Fruit fly (Drosophila melanogaster) whole organism, embryonic: ENCODE results near the gene phr6-4.

ENCODE experiments used
- Ada2b ChIP-seq: fragments of 200-800 bp; sonication (Bioruptor generic); IDR thresholded peaks from 2 replicates; pipeline ENCODE4 v1.3.6; 2022; ENCODE audit warnings: missing biosample characterization, missing genetic modification characterization
- Antp ChIP-seq: fragments of 200-800 bp; sonication (Bioruptor generic); optimal IDR thresholded peaks from 3 replicates; lab custom pipeline; 2016; ENCODE audit warnings: missing biosample characterization, missing genetic modification characterization
- CG12155 ChIP-seq: fragments of 200-800 bp; sonication (Bioruptor generic); optimal IDR thresholded peaks from 3 replicates; lab custom pipeline; 2016; ENCODE audit warnings: missing biosample characterization, missing genetic modification characterization
- CG12299 ChIP-seq: fragments of 200-800 bp; sonication (Bioruptor generic); optimal IDR thresholded peaks from 2 replicates; lab custom pipeline; 2018; ENCODE audit warnings: missing biosample characterization, mild to moderate bottlenecking, missing genetic modification characterization
- CG12744 ChIP-seq: fragments of 200-800 bp; sonication (Bioruptor generic); optimal IDR thresholded peaks from 2 replicates; lab custom pipeline; 2016; ENCODE audit warnings: missing biosample characterization, missing genetic modification characterization
- CG13894 ChIP-seq: fragments of 200-800 bp; sonication (Bioruptor generic); optimal IDR thresholded peaks from 3 replicates; lab custom pipeline; 2018; ENCODE audit warnings: missing biosample characterization, mild to moderate bottlenecking, missing genetic modification characterization, moderate library complexity
- CG15073 ChIP-seq: fragments of 200-800 bp; sonication (Bioruptor generic); optimal IDR thresholded peaks from 2 replicates; lab custom pipeline; 2016; ENCODE audit warnings: missing biosample characterization, missing genetic modification characterization
- CG16813 ChIP-seq: fragments of 200-800 bp; sonication (Bioruptor generic); IDR thresholded peaks from 3 replicates; pipeline ENCODE4 v1.3.6; 2022; ENCODE audit warnings: missing biosample characterization, missing genetic modification characterization; ENCODE audit not compliant: partially characterized antibody
- CG17186 ChIP-seq: fragments of 200-800 bp; sonication (Bioruptor generic); optimal IDR thresholded peaks from 3 replicates; lab custom pipeline; 2017; ENCODE audit warnings: missing biosample characterization, missing genetic modification reagents, missing genetic modification characterization
- CG18262 ChIP-seq: fragments of 200-800 bp; optimal IDR thresholded peaks from 3 replicates; lab custom pipeline; 2019; ENCODE audit warnings: missing biosample characterization, mild to moderate bottlenecking, missing genetic modification characterization, moderate library complexity
- CG2129 ChIP-seq: fragments of 200-800 bp; sonication (Bioruptor generic); IDR thresholded peaks from 2 replicates; pipeline ENCODE4 v1.3.6; 2022; ENCODE audit warnings: missing biosample characterization, missing genetic modification characterization; ENCODE audit not compliant: partially characterized antibody
- CG31224 ChIP-seq: fragments of 200-800 bp; sonication (Bioruptor generic); IDR thresholded peaks from 2 replicates; pipeline ENCODE4 v1.3.6; 2022; ENCODE audit warnings: missing biosample characterization, missing genetic modification characterization
- CG3847 ChIP-seq: fragments of 200-800 bp; sonication (Bioruptor generic); IDR thresholded peaks from 2 replicates; pipeline ENCODE4 v1.3.6; 2022; ENCODE audit warnings: missing biosample characterization, missing genetic modification characterization
- CG3995 ChIP-seq: fragments of 200-800 bp; sonication (Bioruptor generic); optimal IDR thresholded peaks from 3 replicates; lab custom pipeline; 2016; ENCODE audit warnings: missing biosample characterization, missing genetic modification characterization
- CG4707 ChIP-seq: fragments of 200-800 bp; sonication (Bioruptor generic); optimal IDR thresholded peaks from 2 replicates; lab custom pipeline; 2018; ENCODE audit warnings: missing biosample characterization, mild to moderate bottlenecking, missing genetic modification characterization, moderate library complexity
- CG6272 ChIP-seq: fragments of 200-800 bp; sonication (Bioruptor generic); IDR thresholded peaks from 2 replicates; pipeline ENCODE4 v1.3.6; 2022; ENCODE audit warnings: missing biosample characterization, missing genetic modification characterization
- CG6689 ChIP-seq: fragments of 200-800 bp; sonication (Bioruptor generic); IDR thresholded peaks from 2 replicates; pipeline ENCODE4 v1.3.6; 2022; ENCODE audit warnings: missing biosample characterization, missing genetic modification characterization
- CG7271 ChIP-seq: fragments of 200-800 bp; sonication (Bioruptor generic); optimal IDR thresholded peaks from 2 replicates; lab custom pipeline; 2018; ENCODE audit warnings: missing biosample characterization, mild to moderate bottlenecking, missing genetic modification characterization, moderate library complexity
- CG8388 ChIP-seq: fragments of 200-800 bp; sonication (Bioruptor generic); optimal IDR thresholded peaks from 2 replicates; lab custom pipeline; 2019; ENCODE audit warnings: missing biosample characterization, mild to moderate bottlenecking, missing genetic modification characterization, moderate library complexity
- Chrac-16 ChIP-seq: fragments of 200-800 bp; sonication (Bioruptor generic); optimal IDR thresholded peaks from 3 replicates; lab custom pipeline; 2016; ENCODE audit warnings: missing biosample characterization, missing genetic modification characterization
- D19B ChIP-seq: fragments of 200-800 bp; sonication (Bioruptor generic); optimal IDR thresholded peaks from 2 replicates; lab custom pipeline; 2017; ENCODE audit warnings: missing biosample characterization, mild to moderate bottlenecking, missing genetic modification characterization
- Doc3 ChIP-seq: fragments of 200-800 bp; sonication (Bioruptor generic); IDR thresholded peaks from 3 replicates; pipeline ENCODE4 v1.3.6; 2022; ENCODE audit warnings: missing biosample characterization, missing genetic modification characterization; ENCODE audit not compliant: partially characterized antibody
- Eip74EF ChIP-seq, 2 experiments: fragments of 200-800 bp in 1 of 2; fragments of >200 bp in 1 of 2; sonication (Bioruptor generic) in 1 of 2; optimal IDR thresholded peaks; 2 replicates each; lab custom pipeline; 2017 to 2019; ENCODE audit warnings: missing biosample characterization in 2 of 2, missing genetic modification characterization in 2 of 2, mild to moderate bottlenecking in 1 of 2, moderate library complexity in 1 of 2
- HLHmδ ChIP-seq: fragments of 200-800 bp; sonication (Bioruptor generic); optimal IDR thresholded peaks from 2 replicates; lab custom pipeline; 2018; ENCODE audit warnings: missing biosample characterization, mild to moderate bottlenecking, missing genetic modification characterization, moderate library complexity
- Hsf ChIP-seq: fragments of 200-800 bp; sonication (Bioruptor generic); optimal IDR thresholded peaks from 3 replicates; lab custom pipeline; 2016; ENCODE audit warnings: missing biosample characterization, missing genetic modification characterization
- ash1 ChIP-seq: fragments of 200-800 bp; sonication (Bioruptor generic); optimal IDR thresholded peaks from 2 replicates; lab custom pipeline; 2018; ENCODE audit warnings: missing biosample characterization, mild to moderate bottlenecking, missing genetic modification characterization
- btn ChIP-seq: fragments of 200-800 bp; sonication (Bioruptor generic); optimal IDR thresholded peaks from 2 replicates; lab custom pipeline; 2016; ENCODE audit warnings: missing biosample characterization, missing genetic modification characterization
- chn ChIP-seq: fragments of 200-800 bp; sonication (Bioruptor generic); optimal IDR thresholded peaks from 2 replicates; lab custom pipeline; 2016; ENCODE audit warnings: missing biosample characterization, missing genetic modification characterization
- ci ChIP-seq: fragments of 200-800 bp; sonication (Bioruptor generic); IDR thresholded peaks from 3 replicates; pipeline ENCODE4 v1.3.6; 2022; ENCODE audit warnings: missing biosample characterization, missing genetic modification characterization
- disco-r ChIP-seq: fragments of 200-800 bp; sonication (Bioruptor generic); optimal IDR thresholded peaks from 2 replicates; lab custom pipeline; 2016; ENCODE audit warnings: missing biosample characterization, missing genetic modification characterization
- dmrt99B ChIP-seq: fragments of 200-800 bp; sonication (Bioruptor generic); optimal IDR thresholded peaks from 2 replicates; lab custom pipeline; 2018; ENCODE audit warnings: missing biosample characterization, mild to moderate bottlenecking, missing genetic modification characterization, moderate library complexity
- dpn ChIP-seq, 2 experiments: fragments of 200-800 bp; sonication (Bioruptor generic); optimal IDR thresholded peaks; 3 replicates each; lab custom pipeline; 2016; ENCODE audit warnings: missing biosample characterization in 2 of 2, missing genetic modification characterization in 2 of 2
- fd64A ChIP-seq: fragments of 200-800 bp; sonication (Bioruptor generic); optimal IDR thresholded peaks from 3 replicates; lab custom pipeline; 2018; ENCODE audit warnings: missing biosample characterization, mild to moderate bottlenecking, missing genetic modification characterization
- hkb ChIP-seq, 2 experiments: fragments of 200-800 bp in 1 of 2; fragments of >200 bp in 1 of 2; sonication (Bioruptor generic) in 1 of 2; IDR thresholded peaks in 1 of 2; optimal IDR thresholded peaks in 1 of 2; 2 replicates each; pipeline versions ENCODE4 v1.3.6 to Lab custom; 2017 to 2022; ENCODE audit warnings: missing biosample characterization in 1 of 2, missing genetic modification characterization in 1 of 2
- knrl ChIP-seq: fragments of 200-800 bp; sonication (Bioruptor generic); IDR thresholded peaks from 3 replicates; pipeline ENCODE4 v1.3.6; 2022; ENCODE audit warnings: missing biosample characterization, missing genetic modification characterization; ENCODE audit not compliant: partially characterized antibody
- lov ChIP-seq, 2 experiments: fragments of 200-800 bp in 1 of 2; fragments of >200 bp in 1 of 2; sonication (Bioruptor generic) in 1 of 2; IDR thresholded peaks in 1 of 2; optimal IDR thresholded peaks in 1 of 2; 2 replicates in 1 of 2; 3 replicates in 1 of 2; pipeline versions ENCODE4 v1.3.6 to Lab custom; 2017 to 2022; ENCODE audit warnings: missing biosample characterization in 1 of 2, missing genetic modification characterization in 1 of 2
- mam ChIP-seq: fragments of 200-800 bp; sonication (Bioruptor generic); optimal IDR thresholded peaks from 3 replicates; lab custom pipeline; 2016; ENCODE audit warnings: missing biosample characterization, missing genetic modification characterization
- mld ChIP-seq: fragments of 200-800 bp; sonication (Bioruptor generic); IDR thresholded peaks from 3 replicates; pipeline ENCODE4 v1.3.6; 2022; ENCODE audit warnings: missing biosample characterization, missing genetic modification characterization; ENCODE audit not compliant: partially characterized antibody
- nerfin-1 ChIP-seq: fragments of 200-800 bp; sonication (Bioruptor generic); optimal IDR thresholded peaks from 3 replicates; lab custom pipeline; 2019; ENCODE audit warnings: missing biosample characterization, mild to moderate bottlenecking, missing genetic modification characterization, moderate library complexity
- nmo ChIP-seq: fragments of 200-800 bp; sonication (Bioruptor generic); optimal IDR thresholded peaks from 2 replicates; lab custom pipeline; 2018; ENCODE audit warnings: missing biosample characterization, mild to moderate bottlenecking, missing genetic modification characterization, moderate library complexity
- onecut ChIP-seq: fragments of 200-800 bp; sonication (Bioruptor generic); IDR thresholded peaks from 2 replicates; pipeline ENCODE4 v1.3.6; 2022; ENCODE audit warnings: missing biosample characterization, missing genetic modification characterization
- pita ChIP-seq: fragments of 200-800 bp; sonication (Bioruptor generic); optimal IDR thresholded peaks from 2 replicates; lab custom pipeline; 2017; ENCODE audit warnings: missing biosample characterization, mild to moderate bottlenecking, missing genetic modification characterization
- pum ChIP-seq: fragments of 200-800 bp; sonication (Bioruptor generic); optimal IDR thresholded peaks from 2 replicates; lab custom pipeline; 2016; ENCODE audit warnings: missing biosample characterization, missing genetic modification characterization
- ranshi ChIP-seq: fragments of 200-800 bp; sonication (Bioruptor generic); IDR thresholded peaks from 2 replicates; pipeline ENCODE4 v1.3.6; 2022; ENCODE audit warnings: missing biosample characterization, missing genetic modification characterization
- ro ChIP-seq: fragments of 200-800 bp; sonication (Bioruptor generic); IDR thresholded peaks from 2 replicates; pipeline ENCODE4 v1.3.6; 2022; ENCODE audit warnings: missing biosample characterization, missing genetic modification characterization
- sens-2 ChIP-seq: fragments of 200-800 bp; sonication (Bioruptor generic); IDR thresholded peaks from 2 replicates; pipeline ENCODE4 v1.3.6; 2022; ENCODE audit warnings: missing biosample characterization, missing genetic modification characterization
- sna ChIP-seq: fragments of 200-800 bp; sonication (Bioruptor generic); IDR thresholded peaks from 2 replicates; pipeline ENCODE4 v1.3.6; 2022; ENCODE audit warnings: missing biosample characterization, missing genetic modification characterization; ENCODE audit not compliant: partially characterized antibody
- sug ChIP-seq: fragments of 200-800 bp; optimal IDR thresholded peaks from 2 replicates; lab custom pipeline; 2019; ENCODE audit warnings: missing biosample characterization, mild to moderate bottlenecking, missing genetic modification characterization, moderate library complexity
- wor ChIP-seq: fragments of 200-800 bp; sonication (Bioruptor generic); IDR thresholded peaks from 2 replicates; pipeline ENCODE4 v1.3.6; 2022; ENCODE audit warnings: missing biosample characterization, missing genetic modification characterization

phr6-4 gene

dm6 chr2L:20649891-20650290, 4.3 kb upstream of the phr6-4 start, which contains the start of gene CG2611 (continued):
- TF ChIP-seq dpn (GFP tag; optimal IDR thresholded peaks at IDR 0.05; lab: Kevin White, UChicago), result peak; percentile 38 to 41
- peak; percentile 20 for TF ChIP-seq CG8388 (GFP tag; lab: Kevin White, UChicago)
- TF ChIP-seq fd64A (GFP tag; lab: Kevin White, UChicago), result no peak
- TF ChIP-seq CG15073 (GFP tag; lab: Kevin White, UChicago), result no peak
- TF ChIP-seq disco-r (GFP tag; lab: Kevin White, UChicago), result no peak
- TF ChIP-seq Ada2b (GFP tag; lab: Robert Waterston, UW), result peak; percentile 39; the same call in 1 of the 2 replicates
- peak; percentile 50 for TF ChIP-seq pum (GFP tag; lab: Kevin White, UChicago)
- TF ChIP-seq Antp (GFP tag; lab: Kevin White, UChicago), result peak; percentile 56
- no peak for TF ChIP-seq wor (GFP tag; lab: Robert Waterston, UW)
- peak; percentile 79 for TF ChIP-seq ci (GFP tag; lab: Robert Waterston, UW)
- peak; percentile 55 for TF ChIP-seq nmo (GFP tag; lab: Kevin White, UChicago)
- TF ChIP-seq chn (GFP tag; lab: Kevin White, UChicago), result peak; percentile 48
- 0 out of 3 replicates have a peak, but pooled peaks have one; percentile 34 for TF ChIP-seq knrl
- TF ChIP-seq CG13894 (tag; lab: Kevin White, UChicago), result no peak
- no peak for TF ChIP-seq Eip74EF (GFP tag; optimal IDR thresholded peaks at IDR 0.05; lab: Kevin White, UChicago)
- TF ChIP-seq CG6689, result peak; percentile 43; the same call in 1 of the 2 replicates
- no peak for TF ChIP-seq btn (GFP tag; lab: Kevin White, UChicago)
- TF ChIP-seq CG12299, result no peak
- TF ChIP-seq CG16813 (GFP tag; lab: Robert Waterston, UW), result 0 out of 3 replicates have a peak, but pooled peaks have one; percentile 6
- no peak for TF ChIP-seq CG7271 (tag; lab: Kevin White, UChicago)
- no peak for TF ChIP-seq CG3995 (GFP tag; lab: Kevin White, UChicago)
- peak; percentile 46 for TF ChIP-seq CG12155 (GFP tag; lab: Kevin White, UChicago)
- TF ChIP-seq HLHmδ, result no peak
- TF ChIP-seq dmrt99B (tag; lab: Kevin White, UChicago), result no peak
- no peak for TF ChIP-seq hkb (optimal IDR thresholded peaks at IDR 0.05; lab: Kevin White, UChicago)
- peak; percentile 47 for TF ChIP-seq hkb (GFP tag; IDR thresholded peaks at IDR 0.05; lab: Robert Waterston, UW)
- TF ChIP-seq ranshi (GFP tag; lab: Robert Waterston, UW), result no peak
- peak; percentile 67 for TF ChIP-seq CG3847 (GFP tag; lab: Robert Waterston, UW)
- TF ChIP-seq CG31224 (GFP tag; lab: Robert Waterston, UW), result no peak
- peak; percentile 26 for TF ChIP-seq sug
- TF ChIP-seq D19B (GFP tag; lab: Kevin White, UChicago), result no peak
- no peak for TF ChIP-seq CG6272
- peak; percentile 28; the same call in 1 of the 2 replicates for TF ChIP-seq onecut
- TF ChIP-seq lov (optimal IDR thresholded peaks at IDR 0.05; lab: Kevin White, UChicago), result no peak
- no peak for TF ChIP-seq lov (GFP tag; IDR thresholded peaks at IDR 0.05; lab: Robert Waterston, UW)
- peak; percentile 59 for TF ChIP-seq Hsf (GFP tag; lab: Kevin White, UChicago)
- no peak for TF ChIP-seq mld (GFP tag; lab: Robert Waterston, UW)
- TF ChIP-seq CG18262 (tag; lab: Kevin White, UChicago), result peak; percentile 45
- peak; percentile 59 for TF ChIP-seq mam (GFP tag; lab: Kevin White, UChicago)
- no peak for TF ChIP-seq Doc3 (GFP tag; lab: Robert Waterston, UW)
- TF ChIP-seq CG2129 (GFP tag; lab: Robert Waterston, UW), result no peak
- TF ChIP-seq ro (GFP tag; lab: Robert Waterston, UW), result no peak
- no peak for TF ChIP-seq sna (GFP tag; lab: Robert Waterston, UW)
- no peak for TF ChIP-seq pita (GFP tag; lab: Kevin White, UChicago)
- TF ChIP-seq CG4707 (GFP tag; lab: Kevin White, UChicago), result no peak
- TF ChIP-seq nerfin-1 (tag; lab: Kevin White, UChicago), result no peak
- no peak for TF ChIP-seq ash1
- TF ChIP-seq sens-2 (GFP tag; lab: Robert Waterston, UW), result 0 out of 2 replicates have a peak, but pooled peaks have one; percentile 23
- peak; percentile 22 for TF ChIP-seq CG12744 (GFP tag; lab: Kevin White, UChicago)
- no peak for TF ChIP-seq CG17186 (GFP tag; lab: Kevin White, UChicago)
- peak; percentile 60 for TF ChIP-seq Chrac-16 (GFP tag; lab: Kevin White, UChicago)
